Worm (Caenorhabditis elegans): ENCODE measurements around the gene nop-1.

DNA sequence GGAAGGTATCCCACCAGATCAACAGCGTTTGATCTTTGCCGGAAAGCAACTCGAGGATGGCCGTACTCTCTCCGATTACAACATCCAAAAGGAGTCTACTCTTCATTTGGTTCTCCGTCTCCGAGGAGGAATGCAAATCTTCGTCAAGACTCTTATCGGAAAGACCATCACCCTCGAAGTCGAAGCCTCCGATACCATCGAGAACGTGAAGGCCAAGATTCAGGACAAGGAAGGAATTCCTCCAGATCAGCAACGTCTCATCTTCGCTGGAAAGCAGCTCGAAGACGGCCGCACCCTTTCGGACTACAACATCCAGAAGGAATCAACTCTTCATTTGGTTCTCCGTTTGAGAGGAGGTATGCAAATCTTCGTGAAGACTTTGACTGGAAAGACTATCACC lies 16.4 kb upstream of the nop-1 start:
- TF ChIP-seq nhr-77 (tag; optimal IDR thresholded peaks at IDR 0.05) (no peak), peb-1 (tag; optimal IDR thresholded peaks at IDR 0.05) (no peak), unc-39 (tag; optimal IDR thresholded peaks at IDR 0.05) (no peak), ZK546.5 (tag; optimal IDR thresholded peaks at IDR 0.05) (no peak), fos-1 (tag; optimal IDR thresholded peaks at IDR 0.05) (no peak), elt-1 (tag; optimal IDR thresholded peaks at IDR 0.05) (no peak), nhr-11 (tag; optimal IDR thresholded peaks at IDR 0.05) (no peak), lsy-2 (tag; optimal IDR thresholded peaks at IDR 0.05) (no peak), nhr-23 (tag; optimal IDR thresholded peaks at IDR 0.05) (no peak), lin-11 (tag; optimal IDR thresholded peaks at IDR 0.05) (no peak), F13H6.1 (tag; optimal IDR thresholded peaks at IDR 0.05) (no peak), zag-1 (tag; optimal IDR thresholded peaks at IDR 0.05) (no peak)

Data from whole organism, L2 larva.